Worm (Caenorhabditis elegans) whole organism, L3 larva: ENCODE results near the gene F42G4.5.

Experiments used
- ama-1 ChIP-seq: fragments of 150-350 bp; optimal IDR thresholded peaks from 2 replicates; lab custom pipeline; 2018
- ceh-28 ChIP-seq: fragments of 150-350 bp; optimal IDR thresholded peaks from 2 replicates; lab custom pipeline; 2014; ENCODE audit warnings: missing biosample characterization, missing genetic modification reagents, missing genetic modification characterization
- elt-1 ChIP-seq: fragments of 150-350 bp; optimal IDR thresholded peaks from 2 replicates; lab custom pipeline; 2014; ENCODE audit warnings: missing biosample characterization, missing genetic modification characterization
- elt-3 ChIP-seq, 3 experiments: fragments of 150-350 bp in 1 of 3; sonication (generic microtip) in 2 of 3; optimal IDR thresholded peaks; 2 replicates in 2 of 3; 4 replicates in 1 of 3; lab custom pipeline; 2014 to 2017; ENCODE audit warnings: missing biosample characterization in 3 of 3, missing genetic modification characterization in 3 of 3
- fkh-10 ChIP-seq: sonication (generic microtip); optimal IDR thresholded peaks from 2 replicates; lab custom pipeline; 2017; ENCODE audit warnings: missing biosample characterization, missing genetic modification reagents, missing genetic modification characterization
- fos-1 ChIP-seq: fragments of 150-350 bp; optimal IDR thresholded peaks from 2 replicates; lab custom pipeline; 2014; ENCODE audit warnings: missing biosample characterization, missing genetic modification characterization
- lin-39 ChIP-seq: fragments of 150-350 bp; optimal IDR thresholded peaks from 2 replicates; lab custom pipeline; 2018; ENCODE audit warnings: missing biosample characterization, missing genetic modification reagents, missing genetic modification characterization
- mml-1 ChIP-seq: fragments of 150-350 bp; sonication (generic microtip); optimal IDR thresholded peaks from 3 replicates; lab custom pipeline; 2014; ENCODE audit warnings: missing biosample characterization, missing genetic modification characterization
- nhr-25 ChIP-seq: sonication (generic microtip); optimal IDR thresholded peaks from 2 replicates; lab custom pipeline; 2017; ENCODE audit warnings: missing biosample characterization, missing genetic modification characterization
- nhr-28 ChIP-seq: fragments of 150-350 bp; optimal IDR thresholded peaks from 2 replicates; lab custom pipeline; 2014; ENCODE audit warnings: missing biosample characterization, missing genetic modification characterization
- nhr-77 ChIP-seq: fragments of 150-350 bp; optimal IDR thresholded peaks from 2 replicates; lab custom pipeline; 2014; ENCODE audit warnings: missing biosample characterization, missing genetic modification characterization
- pha-4 ChIP-seq: fragments of 150-350 bp; optimal IDR thresholded peaks from 2 replicates; lab custom pipeline; 2014; ENCODE audit warnings: missing biosample characterization, missing genetic modification reagents, missing genetic modification characterization
- unc-39 ChIP-seq: sonication (generic microtip); optimal IDR thresholded peaks from 4 replicates; lab custom pipeline; 2017; ENCODE audit warnings: missing biosample characterization, missing genetic modification characterization

- no peak for TF ChIP-seq fos-1 (tag; lab: Kevin White, UChicago)
- no peak for TF ChIP-seq ceh-28 (tag; lab: Kevin White, UChicago)
- no peak for TF ChIP-seq fkh-10
- no peak for TF ChIP-seq pha-4 (tag; lab: Kevin White, UChicago)
- TF ChIP-seq elt-1 (tag; lab: Kevin White, UChicago): no peak
- TF ChIP-seq nhr-25 (tag; lab: Kevin White, UChicago): no peak
- no peak for TF ChIP-seq mml-1 (tag; lab: Kevin White, UChicago)
- no peak for TF ChIP-seq lin-39 (tag; lab: Kevin White, UChicago)
- no peak for TF ChIP-seq unc-39 (tag; lab: Kevin White, UChicago)
- no peak for TF ChIP-seq ama-1
- no peak for TF ChIP-seq nhr-77
- TF ChIP-seq elt-3 (tag; optimal IDR thresholded peaks at IDR 0.05; lab: Kevin White, UChicago): no peak
- TF ChIP-seq nhr-28: no peak
Observed at ce11 chrII:13023518-13023917, 49.8 kb upstream of the F42G4.5 start.
